Worm (Caenorhabditis elegans) whole organism, early embryonic: Measurements from ENCODE around the gene fbxb-79.

ENCODE experiments used
- F13C5.2 ChIP-seq: sonication (generic microtip); optimal IDR thresholded peaks from 2 replicates; lab custom pipeline; 2017; ENCODE audit warnings: mild to moderate bottlenecking, missing genetic modification characterization, inconsistent platforms, missing compliant biosample characterization
- aly-1 ChIP-seq: sonication (generic microtip); optimal IDR thresholded peaks from 2 replicates; lab custom pipeline; 2016; ENCODE audit warnings: missing genetic modification characterization, missing compliant biosample characterization
- ama-1 ChIP-seq: fragments of 150-350 bp; optimal IDR thresholded peaks from 2 replicates; lab custom pipeline; 2014
- ceh-13 ChIP-seq: fragments of 200-800 bp; sonication (Bioruptor generic); optimal IDR thresholded peaks from 2 replicates; lab custom pipeline; 2018; ENCODE audit warnings: mild to moderate bottlenecking, missing genetic modification characterization, missing compliant biosample characterization
- ceh-36 ChIP-seq: sonication (generic microtip); optimal IDR thresholded peaks from 2 replicates; lab custom pipeline; 2016; ENCODE audit warnings: missing genetic modification characterization, inconsistent platforms, missing compliant biosample characterization
- ets-7 ChIP-seq: sonication (generic microtip); optimal IDR thresholded peaks from 2 replicates; lab custom pipeline; 2016; ENCODE audit warnings: missing genotype, missing genetic modification characterization, missing compliant biosample characterization
- flt-1 ChIP-seq: fragments of 200-800 bp; sonication (Bioruptor generic); IDR thresholded peaks from 2 replicates; pipeline ENCODE4 v1.3.6; 2022; ENCODE audit warnings: missing genetic modification characterization, missing compliant biosample characterization
- hmbx-1 ChIP-seq: sonication (generic microtip); optimal IDR thresholded peaks from 2 replicates; lab custom pipeline; 2016; ENCODE audit warnings: mild to moderate bottlenecking, missing genetic modification characterization, missing compliant biosample characterization
- pes-1 ChIP-seq: fragments of 200-800 bp; sonication (Bioruptor generic); IDR thresholded peaks from 2 replicates; pipeline ENCODE4 v1.3.6; 2022; ENCODE audit warnings: missing genetic modification reagents, missing genetic modification characterization, missing compliant biosample characterization
- scrt-1 ChIP-seq: fragments of 200-800 bp; sonication (Bioruptor generic); IDR thresholded peaks from 2 replicates; pipeline ENCODE4 v1.3.6; 2022; ENCODE audit warnings: missing genetic modification characterization, missing compliant biosample characterization
- sea-1 ChIP-seq: fragments of 200-800 bp; sonication (Bioruptor generic); conservative IDR thresholded peaks from 2 replicates; pipeline ENCODE4 v1.3.6; 2022; ENCODE audit warnings: missing genetic modification characterization, missing compliant biosample characterization
- tbx-11 ChIP-seq: fragments of 200-800 bp; sonication (Bioruptor generic); IDR thresholded peaks from 2 replicates; pipeline ENCODE4 v1.3.6; 2022; ENCODE audit warnings: missing genetic modification characterization, missing compliant biosample characterization
- tbx-37 ChIP-seq: fragments of 200-800 bp; sonication (Bioruptor generic); conservative IDR thresholded peaks from 2 replicates; pipeline ENCODE4 v1.3.6; 2022; ENCODE audit warnings: missing genetic modification reagents, missing genetic modification characterization, missing compliant biosample characterization
- tra-4 ChIP-seq: sonication (generic microtip); optimal IDR thresholded peaks from 2 replicates; lab custom pipeline; 2017; ENCODE audit warnings: missing genetic modification characterization, missing compliant biosample characterization

ce11 chrIV:11150844-11151243, 38.5 kb downstream of the fbxb-79 start, which contains the start of gene C08F8.2:
- no peak for TF ChIP-seq aly-1 (tag; lab: Kevin White, UChicago)
- no peak for TF ChIP-seq ama-1 (lab: Kevin White, UChicago)
- TF ChIP-seq ceh-36 (tag; lab: Kevin White, UChicago): no peak
- no peak for TF ChIP-seq ets-7 (tag; lab: Kevin White, UChicago)
- no peak for TF ChIP-seq flt-1 (GFP tag; lab: Robert Waterston, UW)
- TF ChIP-seq sea-1 (GFP tag; lab: Robert Waterston, UW): no peak
- TF ChIP-seq tbx-37 (GFP tag; lab: Robert Waterston, UW): no peak
- no peak for TF ChIP-seq scrt-1 (GFP tag; lab: Robert Waterston, UW)
- no peak for TF ChIP-seq ceh-13 (GFP tag; lab: Kevin White, UChicago)
- no peak for TF ChIP-seq tbx-11
- no peak for TF ChIP-seq tra-4 (tag; lab: Kevin White, UChicago)
- no peak for TF ChIP-seq F13C5.2
- no peak for TF ChIP-seq pes-1 (GFP tag; lab: Robert Waterston, UW)
- no peak for TF ChIP-seq hmbx-1
